Worm (Caenorhabditis elegans) whole organism, late embryonic: Measurements from ENCODE around the gene nhr-252.

Experiments
- C38D4.7 ChIP-seq: fragments of 200-800 bp; sonication (Bioruptor generic); optimal IDR thresholded peaks from 2 replicates; lab custom pipeline; 2018; ENCODE audit warnings: mild to moderate bottlenecking, missing genetic modification characterization, moderate library complexity, missing compliant biosample characterization
- ceh-48 ChIP-seq: sonication (generic microtip); optimal IDR thresholded peaks from 2 replicates; lab custom pipeline; 2016; ENCODE audit warnings: missing genetic modification characterization, inconsistent platforms, missing compliant biosample characterization
- fkh-10 ChIP-seq: fragments of 150-350 bp; optimal IDR thresholded peaks from 2 replicates; lab custom pipeline; 2014; ENCODE audit warnings: missing biosample characterization, missing genetic modification reagents, missing genetic modification characterization
- fkh-6 ChIP-seq: sonication (generic microtip); optimal IDR thresholded peaks from 2 replicates; lab custom pipeline; 2016; ENCODE audit warnings: missing genetic modification characterization, missing compliant biosample characterization
- lin-11 ChIP-seq: fragments of 200-800 bp; sonication (Bioruptor generic); optimal IDR thresholded peaks from 2 replicates; lab custom pipeline; 2018; ENCODE audit warnings: mild to moderate bottlenecking, missing genetic modification characterization, missing compliant biosample characterization
- odd-2 ChIP-seq: sonication (generic microtip); optimal IDR thresholded peaks from 2 replicates; lab custom pipeline; 2017; ENCODE audit warnings: antibody characterized with exemption, mild to moderate bottlenecking, missing genetic modification characterization, missing compliant biosample characterization
- pat-9 ChIP-seq: fragments of 200-800 bp; sonication (Bioruptor generic); optimal IDR thresholded peaks from 2 replicates; lab custom pipeline; 2018; ENCODE audit warnings: mild to moderate bottlenecking, missing genetic modification characterization, moderate library complexity, missing compliant biosample characterization
- rnt-1 ChIP-seq: sonication (generic microtip); optimal IDR thresholded peaks from 2 replicates; lab custom pipeline; 2016; ENCODE audit warnings: missing genetic modification characterization, missing compliant biosample characterization
- ztf-16 ChIP-seq: sonication (generic microtip); optimal IDR thresholded peaks from 2 replicates; lab custom pipeline; 2017; ENCODE audit warnings: missing genetic modification characterization, missing compliant biosample characterization

The nhr-252 gene

DNA sequence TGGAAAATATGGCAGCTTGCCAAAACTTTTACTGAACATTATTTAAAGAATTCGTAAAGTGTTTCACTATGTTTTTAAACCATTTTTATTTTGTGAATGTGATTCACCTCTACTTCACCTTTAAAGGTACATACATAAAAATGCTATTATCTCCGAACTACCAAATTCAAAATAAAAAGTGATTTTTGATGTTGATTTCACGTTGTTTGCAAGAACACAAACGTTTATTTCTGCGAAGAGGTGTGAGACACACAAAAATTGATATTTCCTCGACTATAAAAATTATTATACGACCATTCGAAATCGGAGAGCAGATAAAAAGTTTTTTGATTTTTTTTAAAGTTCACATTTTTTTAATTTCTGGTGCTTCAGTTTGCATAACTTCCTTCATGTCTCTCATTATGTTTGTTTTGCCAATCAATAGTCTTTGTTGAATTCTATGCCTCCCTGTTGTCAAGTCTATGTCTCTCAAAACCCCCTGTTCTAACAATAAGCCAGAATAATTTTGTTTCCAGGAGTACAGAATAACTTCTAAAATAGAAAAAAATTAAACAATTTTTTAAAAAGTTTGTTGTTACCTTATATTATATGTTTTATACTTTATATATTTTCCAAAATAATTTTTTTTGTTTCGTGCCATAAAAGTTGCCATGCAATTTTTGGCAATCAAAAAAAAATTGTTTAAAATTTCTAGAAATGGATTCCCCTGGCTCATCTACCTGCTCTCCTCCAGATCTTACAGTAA, 46.5 kb downstream of the nhr-252 start, which contains the start of gene nhr-123:
Gene nhr-123, plus strand, starts transcription at position 695 of the 745 bp plus-strand sequence.
- TF ChIP-seq pat-9 (tag; lab: Kevin White, UChicago) = no peak
- no peak for TF ChIP-seq ztf-16 (tag; lab: Kevin White, UChicago)
- no peak for TF ChIP-seq lin-11

DNA sequence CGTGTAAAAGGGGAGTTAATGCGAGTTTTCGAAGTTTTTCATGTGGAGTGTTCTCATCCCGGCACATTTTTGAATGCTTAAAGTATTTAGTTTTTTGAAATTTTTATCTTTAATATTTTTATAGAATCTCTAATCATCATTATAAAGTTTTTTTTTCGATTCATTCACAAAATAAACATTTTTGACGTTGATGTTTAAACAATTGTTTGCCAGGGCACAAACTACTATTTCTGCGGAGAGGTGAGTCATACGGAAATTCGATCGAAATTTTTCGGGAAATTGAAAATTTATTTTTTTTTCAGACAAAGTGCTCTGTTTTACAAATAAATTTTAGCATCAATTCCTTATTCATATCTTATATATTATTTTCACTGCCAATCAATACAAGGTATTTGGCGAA, 49.1 kb downstream of the nhr-252 start, which contains the start of gene nhr-98:
Gene nhr-98, plus strand, starts transcription at position 301 of the 400 bp plus-strand sequence.
- TF ChIP-seq fkh-6 (tag; lab: Kevin White, UChicago) (no peak), fkh-10 (GFP tag; lab: Kevin White, UChicago) (no peak), ceh-48 (no peak), rnt-1 (tag; lab: Kevin White, UChicago) (no peak), C38D4.7 (no peak), odd-2 (no peak)
- TF ChIP-seq, all 69 proteins: peak for 0
